Worm (Caenorhabditis elegans) whole organism, L4 larva: ENCODE data around the gene C53B7.3.

Experiments used
- F44E2.7 ChIP-seq: fragments of 200-800 bp; sonication (Bioruptor generic); IDR thresholded peaks from 2 replicates; pipeline ENCODE4 v2.1.2; 2022; ENCODE audit warnings: missing genetic modification characterization, missing compliant biosample characterization
- F49E8.2 ChIP-seq: sonication (generic microtip); optimal IDR thresholded peaks from 2 replicates; lab custom pipeline; 2016; ENCODE audit warnings: missing compliant biosample characterization, mild to moderate bottlenecking, missing genetic modification characterization, borderline replicate concordance
- T20F7.1 ChIP-seq: fragments of 200-800 bp; sonication (Bioruptor generic); optimal IDR thresholded peaks from 2 replicates; lab custom pipeline; 2018; ENCODE audit warnings: mild to moderate bottlenecking, missing genetic modification characterization, missing compliant biosample characterization
- T26A8.4 ChIP-seq: fragments of 200-800 bp; sonication (Bioruptor generic); IDR thresholded peaks from 2 replicates; pipeline ENCODE4 v1.3.6; 2022; ENCODE audit warnings: missing genetic modification characterization, missing compliant biosample characterization
- Y105C5A.15 ChIP-seq: fragments of 200-800 bp; sonication (Bioruptor generic); IDR thresholded peaks from 2 replicates; pipeline ENCODE4 v1.3.6; 2022; ENCODE audit warnings: missing genetic modification characterization, missing compliant biosample characterization
- ceh-20 ChIP-seq: fragments of 200-800 bp; sonication (Bioruptor generic); IDR thresholded peaks from 2 replicates; pipeline ENCODE4 v1.3.6; 2022; ENCODE audit warnings: missing genetic modification reagents, missing genetic modification characterization, missing compliant biosample characterization
- ceh-32 ChIP-seq: sonication (generic microtip); optimal IDR thresholded peaks from 2 replicates; lab custom pipeline; 2016; ENCODE audit warnings: mild to moderate bottlenecking, missing genetic modification characterization, missing compliant biosample characterization; ENCODE audit not compliant: poor library complexity
- ceh-44 ChIP-seq: fragments of 200-800 bp; sonication (Bioruptor generic); IDR thresholded peaks from 2 replicates; pipeline ENCODE4 v1.3.6; 2022; ENCODE audit warnings: missing genetic modification reagents, missing genetic modification characterization, missing compliant biosample characterization
- cey-2 ChIP-seq: sonication (generic microtip); optimal IDR thresholded peaks from 3 replicates; lab custom pipeline; 2017; ENCODE audit warnings: missing genetic modification characterization, mild to moderate bottlenecking, missing compliant biosample characterization, antibody characterized with exemption, borderline replicate concordance; ENCODE audit not compliant: insufficient read depth
- ctbp-1 ChIP-seq: fragments of 200-800 bp; sonication (Bioruptor generic); IDR thresholded peaks from 2 replicates; pipeline ENCODE4 v1.3.6; 2022; ENCODE audit warnings: missing genetic modification reagents, missing genetic modification characterization, missing compliant biosample characterization
- daf-12 ChIP-seq: fragments of 150-350 bp; optimal IDR thresholded peaks from 2 replicates; lab custom pipeline; 2014; ENCODE audit warnings: missing biosample characterization, missing genetic modification reagents, missing genetic modification characterization
- daf-19 ChIP-seq: fragments of 200-800 bp; sonication (Bioruptor generic); conservative IDR thresholded peaks from 2 replicates; pipeline ENCODE4 v1.3.6; 2022; ENCODE audit warnings: missing genetic modification characterization, missing compliant biosample characterization
- daf-8 ChIP-seq: fragments of 200-800 bp; sonication (Bioruptor generic); IDR thresholded peaks from 2 replicates; pipeline ENCODE4 v1.3.6; 2022; ENCODE audit warnings: missing genetic modification characterization, missing compliant biosample characterization
- dmd-6 ChIP-seq: fragments of 200-800 bp; sonication (Bioruptor generic); IDR thresholded peaks from 2 replicates; pipeline ENCODE4 v1.3.6; 2022; ENCODE audit warnings: missing genetic modification reagents, missing genetic modification characterization, missing compliant biosample characterization
- dmd-8 ChIP-seq: fragments of 200-800 bp; sonication (Bioruptor generic); IDR thresholded peaks from 2 replicates; pipeline ENCODE4 v1.3.6; 2022; ENCODE audit warnings: missing genetic modification characterization, missing compliant biosample characterization
- dpl-1 ChIP-seq: fragments of 150-350 bp; optimal IDR thresholded peaks from 2 replicates; lab custom pipeline; 2014; ENCODE audit warnings: missing biosample characterization, missing genetic modification reagents, missing genetic modification characterization
- egl-27 ChIP-seq: sonication (generic microtip); optimal IDR thresholded peaks from 3 replicates; lab custom pipeline; 2017; ENCODE audit warnings: missing biosample characterization, missing genetic modification reagents, missing genetic modification characterization
- egl-43 ChIP-seq: fragments of 200-800 bp; sonication (Bioruptor generic); IDR thresholded peaks from 2 replicates; pipeline ENCODE4 v1.3.6; 2022; ENCODE audit warnings: missing genetic modification reagents, missing genetic modification characterization, missing compliant biosample characterization
- hmg-1.1 ChIP-seq: fragments of 200-800 bp; sonication (Bioruptor generic); IDR thresholded peaks from 2 replicates; pipeline ENCODE4 v1.3.6; 2022; ENCODE audit warnings: missing genetic modification reagents, missing genetic modification characterization, missing compliant biosample characterization
- jun-1 ChIP-seq: fragments of 150-350 bp; optimal IDR thresholded peaks from 2 replicates; lab custom pipeline; 2014; ENCODE audit warnings: missing biosample characterization, missing genetic modification reagents, missing genetic modification characterization
- lim-7 ChIP-seq: fragments of 200-800 bp; sonication (Bioruptor generic); IDR thresholded peaks from 2 replicates; pipeline ENCODE4 v1.3.6; 2022; ENCODE audit warnings: missing genetic modification characterization, missing compliant biosample characterization
- lin-15B ChIP-seq: fragments of 150-350 bp; sonication (generic microtip); optimal IDR thresholded peaks from 3 replicates; lab custom pipeline; 2014; ENCODE audit warnings: missing biosample characterization, missing genetic modification characterization
- lin-29 ChIP-seq: fragments of 200-800 bp; sonication (Bioruptor generic); IDR thresholded peaks from 2 replicates; pipeline ENCODE4 v1.3.6; 2022; ENCODE audit warnings: missing genetic modification reagents, missing genetic modification characterization, missing compliant biosample characterization
- lin-39 ChIP-seq: fragments of 150-350 bp; optimal IDR thresholded peaks from 2 replicates; lab custom pipeline; 2014; ENCODE audit warnings: missing biosample characterization, missing genetic modification reagents, missing genetic modification characterization
- lsy-2 ChIP-seq, 2 experiments: fragments of 150-350 bp in 1 of 2; sonication (generic microtip) in 1 of 2; optimal IDR thresholded peaks; 2 replicates each; lab custom pipeline; 2014 to 2017; ENCODE audit warnings: missing biosample characterization in 2 of 2, missing genetic modification characterization in 2 of 2
- madf-9 ChIP-seq: fragments of 200-800 bp; sonication (Bioruptor generic); conservative IDR thresholded peaks from 2 replicates; pipeline ENCODE4 v1.3.6; 2022; ENCODE audit warnings: missing genetic modification reagents, missing genetic modification characterization, missing compliant biosample characterization
- mes-2 ChIP-seq: sonication (generic microtip); optimal IDR thresholded peaks from 2 replicates; lab custom pipeline; 2016; ENCODE audit warnings: missing genotype, mild to moderate bottlenecking, missing genetic modification characterization, missing compliant biosample characterization; ENCODE audit not compliant: poor library complexity, severe bottlenecking
- mxl-3 ChIP-seq: fragments of 200-800 bp; sonication (Bioruptor generic); optimal IDR thresholded peaks from 2 replicates; lab custom pipeline; 2018; ENCODE audit warnings: mild to moderate bottlenecking, missing genetic modification characterization, missing compliant biosample characterization
- nhr-111 ChIP-seq: fragments of 200-800 bp; sonication (Bioruptor generic); optimal IDR thresholded peaks from 2 replicates; lab custom pipeline; 2018; ENCODE audit warnings: mild to moderate bottlenecking, missing genetic modification characterization, missing compliant biosample characterization
- nhr-237 ChIP-seq: sonication (generic microtip); optimal IDR thresholded peaks from 2 replicates; lab custom pipeline; 2017; ENCODE audit warnings: missing biosample characterization, missing genetic modification characterization
- nhr-41 ChIP-seq: fragments of 200-800 bp; sonication (Bioruptor generic); IDR thresholded peaks from 2 replicates; pipeline ENCODE4 v1.3.6; 2022; ENCODE audit warnings: missing genetic modification reagents, missing genetic modification characterization, missing compliant biosample characterization
- nhr-42 ChIP-seq: fragments of 200-800 bp; sonication (Bioruptor generic); IDR thresholded peaks from 2 replicates; pipeline ENCODE4 v1.3.6; 2022; ENCODE audit warnings: missing genetic modification characterization, missing compliant biosample characterization
- nhr-48 ChIP-seq: sonication (generic microtip); optimal IDR thresholded peaks from 2 replicates; lab custom pipeline; 2016; ENCODE audit warnings: mild to moderate bottlenecking, missing genetic modification characterization, missing compliant biosample characterization
- nhr-76 ChIP-seq: fragments of 150-350 bp; optimal IDR thresholded peaks from 2 replicates; lab custom pipeline; 2014; ENCODE audit warnings: missing biosample characterization, missing genetic modification characterization
- pha-4 ChIP-seq, 2 experiments: fragments of 150-350 bp in 1 of 2; fragments of 200-800 bp in 1 of 2; sonication (Bioruptor generic) in 1 of 2; IDR thresholded peaks in 1 of 2; optimal IDR thresholded peaks in 1 of 2; 2 replicates each; pipeline versions ENCODE4 v1.3.6 to Lab custom; 2014 to 2022; ENCODE audit warnings: missing genetic modification characterization in 2 of 2, missing genetic modification reagents in 2 of 2, missing biosample characterization in 1 of 2, missing compliant biosample characterization in 1 of 2
- php-3 ChIP-seq: fragments of 200-800 bp; sonication (Bioruptor generic); IDR thresholded peaks from 2 replicates; pipeline ENCODE4 v1.3.6; 2022; ENCODE audit warnings: missing genetic modification reagents, missing genetic modification characterization, missing compliant biosample characterization
- spr-1 ChIP-seq: sonication (generic microtip); optimal IDR thresholded peaks from 2 replicates; lab custom pipeline; 2016; ENCODE audit warnings: mild to moderate bottlenecking, missing genetic modification characterization, missing compliant biosample characterization
- zag-1 ChIP-seq: fragments of 150-350 bp; optimal IDR thresholded peaks from 2 replicates; lab custom pipeline; 2014; ENCODE audit warnings: missing biosample characterization, missing genetic modification characterization
- zfp-2 ChIP-seq: sonication (generic microtip); optimal IDR thresholded peaks from 2 replicates; lab custom pipeline; 2016; ENCODE audit warnings: mild to moderate bottlenecking, missing genetic modification characterization, missing compliant biosample characterization
- zfp-3 ChIP-seq: fragments of 200-800 bp; sonication (Bioruptor generic); conservative IDR thresholded peaks from 2 replicates; pipeline ENCODE4 v1.3.6; 2022; ENCODE audit warnings: missing genetic modification reagents, missing genetic modification characterization, missing compliant biosample characterization

The C53B7.3 gene

DNA sequence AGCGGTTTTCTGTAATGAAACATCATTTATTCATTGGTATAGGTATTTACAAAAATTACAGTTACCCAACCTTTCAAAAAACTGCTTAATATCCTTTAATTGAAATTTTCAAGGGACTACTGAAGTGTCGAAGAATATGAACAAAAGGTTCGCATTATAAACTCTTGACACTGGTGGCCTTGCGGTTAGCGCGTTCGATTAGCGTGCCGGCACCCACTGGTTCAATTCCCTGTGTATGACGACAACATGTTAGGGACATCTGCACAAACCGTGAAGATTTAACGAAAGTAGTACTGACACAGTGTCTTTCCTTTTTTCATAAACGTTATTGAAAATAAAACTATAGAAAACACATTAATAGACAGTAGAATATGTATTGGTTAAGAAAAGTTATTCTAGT, 23.2 kb downstream of the C53B7.3 start (continued):
- TF ChIP-seq mxl-3 (GFP tag; lab: Kevin White, UChicago): peak; percentile 69
- peak; percentile 64; the same call in 1 of the 2 replicates for TF ChIP-seq ceh-20 (GFP tag; lab: Robert Waterston, UW)
- TF ChIP-seq nhr-42 (GFP tag; lab: Robert Waterston, UW): peak; percentile 69
- TF ChIP-seq nhr-237 (tag; lab: Kevin White, UChicago): no peak
- TF ChIP-seq php-3 (GFP tag; lab: Robert Waterston, UW): peak; percentile 85
- TF ChIP-seq ceh-32 (tag; lab: Kevin White, UChicago): no peak
- TF ChIP-seq lin-39 (tag; lab: Kevin White, UChicago): no peak
- no peak for TF ChIP-seq lsy-2 (tag; optimal IDR thresholded peaks at IDR 0.05; lab: Kevin White, UChicago)
- 0 out of 2 replicates have a peak, but pooled peaks have one; percentile 39 for TF ChIP-seq lin-29 (GFP tag; lab: Robert Waterston, UW)
- peak; percentile 90 for TF ChIP-seq nhr-41
- peak; percentile 75 for TF ChIP-seq spr-1
- TF ChIP-seq T26A8.4 (GFP tag; lab: Robert Waterston, UW): peak; percentile 85
- TF ChIP-seq nhr-48 (tag; lab: Kevin White, UChicago): peak; percentile 61
- peak; percentile 68 for TF ChIP-seq F49E8.2 (tag; lab: Kevin White, UChicago)
- peak; percentile 91 for TF ChIP-seq pha-4 (GFP tag; IDR thresholded peaks at IDR 0.05; lab: Robert Waterston, UW)
- TF ChIP-seq pha-4 (tag; optimal IDR thresholded peaks at IDR 0.05; lab: Kevin White, UChicago): no peak
- no peak for TF ChIP-seq lin-15B (tag; lab: Kevin White, UChicago)
- 0 out of 2 replicates have a peak, but pooled peaks have one; percentile 33 for TF ChIP-seq daf-8 (GFP tag; lab: Robert Waterston, UW)
- peak; percentile 92 for TF ChIP-seq lim-7 (GFP tag; lab: Robert Waterston, UW)
- TF ChIP-seq egl-27 (tag; lab: Kevin White, UChicago): no peak
- no peak for TF ChIP-seq zag-1 (tag; lab: Kevin White, UChicago)
- peak; percentile 25; the same call in 1 of the 2 replicates for TF ChIP-seq zfp-3 (GFP tag; lab: Robert Waterston, UW)
- TF ChIP-seq daf-19: peak; percentile 89
- peak; percentile 70; the same call in 1 of the 2 replicates for TF ChIP-seq ceh-44
- TF ChIP-seq daf-12 (tag; lab: Kevin White, UChicago): no peak
- TF ChIP-seq dpl-1: no peak
- peak; percentile 96 for TF ChIP-seq egl-43
- peak; percentile 73; the same call in 1 of the 2 replicates for TF ChIP-seq Y105C5A.15 (GFP tag; lab: Robert Waterston, UW)
- peak; percentile 76 for TF ChIP-seq hmg-1.1 (GFP tag; lab: Robert Waterston, UW)
- TF ChIP-seq mes-2 (tag; lab: Kevin White, UChicago): peak; percentile 85
- TF ChIP-seq dmd-6 (GFP tag; lab: Robert Waterston, UW): peak; percentile 68
- peak; percentile 81; the same call in 1 of the 2 replicates for TF ChIP-seq F44E2.7 (GFP tag; lab: Robert Waterston, UW)
- peak; percentile 60 for TF ChIP-seq T20F7.1
- peak; percentile 38 for TF ChIP-seq zfp-2 (tag; lab: Kevin White, UChicago)
- peak; percentile 81 for TF ChIP-seq ctbp-1 (GFP tag; lab: Robert Waterston, UW)
- TF ChIP-seq nhr-111 (GFP tag; lab: Kevin White, UChicago): peak; percentile 88
- TF ChIP-seq jun-1 (tag; lab: Kevin White, UChicago): no peak
- TF ChIP-seq madf-9 (GFP tag; lab: Robert Waterston, UW): peak; percentile 90
- peak; percentile 94 for TF ChIP-seq dmd-8 (GFP tag; lab: Robert Waterston, UW)
- TF ChIP-seq cey-2 (tag; lab: Kevin White, UChicago): no peak
- TF ChIP-seq nhr-76: no peak
